Fruit fly (Drosophila melanogaster) whole organism, prepupa: ENCODE data around the gene CG14866.

Source experiments
- CG11294 ChIP-seq: fragments of 200-800 bp; sonication (Bioruptor generic); IDR thresholded peaks from 2 replicates; pipeline ENCODE4 v1.3.6; 2022; ENCODE audit warnings: missing biosample characterization, missing genetic modification characterization
- CG4318 ChIP-seq: fragments of 200-800 bp; sonication (Bioruptor generic); optimal IDR thresholded peaks from 3 replicates; lab custom pipeline; 2017; ENCODE audit warnings: missing biosample characterization, mild to moderate bottlenecking, missing genetic modification characterization
- Eip93F ChIP-seq: fragments of 200-800 bp; sonication (Bioruptor generic); optimal IDR thresholded peaks from 2 replicates; lab custom pipeline; 2016; ENCODE audit warnings: missing biosample characterization, mild to moderate bottlenecking, missing genetic modification characterization
- Hr39 ChIP-seq: fragments of 200-800 bp; sonication (Bioruptor generic); optimal IDR thresholded peaks from 2 replicates; lab custom pipeline; 2016; ENCODE audit warnings: missing biosample characterization, missing genetic modification characterization
- OdsH ChIP-seq: fragments of 200-800 bp; sonication (Bioruptor generic); optimal IDR thresholded peaks from 3 replicates; lab custom pipeline; 2016; ENCODE audit warnings: missing biosample characterization, missing genetic modification characterization
- achi ChIP-seq: fragments of 200-800 bp; sonication (Bioruptor generic); optimal IDR thresholded peaks from 3 replicates; lab custom pipeline; 2016; ENCODE audit warnings: missing biosample characterization, missing genetic modification characterization

DNA sequence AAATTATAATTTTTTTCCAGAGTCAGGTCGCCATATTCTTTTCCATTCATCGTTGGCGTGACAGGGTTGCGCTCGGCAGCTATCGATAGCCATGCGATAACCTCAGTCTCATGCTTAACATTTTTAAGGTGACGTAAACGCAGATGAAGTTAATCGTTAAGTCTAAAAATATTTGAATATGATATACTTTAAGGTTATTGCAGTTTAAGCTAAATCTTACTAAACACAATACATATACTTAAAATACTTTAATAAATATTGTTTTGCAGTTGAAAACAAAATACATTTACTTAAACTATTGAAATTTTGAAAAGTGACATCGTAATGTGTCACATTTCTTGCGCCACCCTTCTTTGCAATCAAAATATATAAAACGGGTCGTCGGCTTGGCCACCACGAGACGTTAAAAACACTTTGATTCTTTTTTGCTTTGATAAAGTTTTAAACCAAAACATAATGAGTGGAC lies 41.1 kb upstream of the CG14866 start, which contains the start of the genes Cp190 and CG4338:
- TF ChIP-seq Eip93F (GFP tag; lab: Kevin White, UChicago) (no peak), achi (peak; percentile 98), OdsH (GFP tag; lab: Kevin White, UChicago) (peak; percentile 98), CG4318 (no peak), Hr39 (GFP tag; lab: Kevin White, UChicago) (peak; percentile 93), CG11294 (peak; percentile 95)
